Worm (Caenorhabditis elegans) whole organism, midembryonic: ENCODE results near the gene ooc-3.

Source experiments
- T22C8.4 ChIP-seq: fragments of 200-800 bp; sonication (Bioruptor generic); IDR thresholded peaks from 2 replicates; pipeline ENCODE4 v1.3.6; 2022; ENCODE audit warnings: missing genetic modification characterization, missing compliant biosample characterization
- cog-1 ChIP-seq: sonication (generic microtip); optimal IDR thresholded peaks from 2 replicates; lab custom pipeline; 2016; ENCODE audit warnings: missing genetic modification characterization, missing compliant biosample characterization
- flt-1 ChIP-seq: fragments of 200-800 bp; sonication (Bioruptor generic); IDR thresholded peaks from 2 replicates; pipeline ENCODE4 v1.3.6; 2022; ENCODE audit warnings: missing genetic modification characterization, missing compliant biosample characterization
- med-1 ChIP-seq: sonication (generic microtip); optimal IDR thresholded peaks from 2 replicates; lab custom pipeline; 2017; ENCODE audit warnings: missing genetic modification characterization, mild to moderate bottlenecking, missing compliant biosample characterization, antibody characterized with exemption, missing genetic modification reagents; ENCODE audit not compliant: insufficient read depth
- ref-1 ChIP-seq: fragments of 200-800 bp; sonication (Bioruptor generic); conservative IDR thresholded peaks from 2 replicates; pipeline ENCODE4 v1.3.6; 2022; ENCODE audit warnings: missing genetic modification reagents, missing genetic modification characterization, missing compliant biosample characterization
- tab-1 ChIP-seq: fragments of 200-800 bp; sonication (Bioruptor generic); IDR thresholded peaks from 2 replicates; pipeline ENCODE4 v1.3.6; 2022; ENCODE audit warnings: missing genetic modification characterization, missing compliant biosample characterization
- ztf-29 ChIP-seq: fragments of 200-800 bp; sonication (Bioruptor generic); IDR thresholded peaks from 2 replicates; pipeline ENCODE4 v1.3.6; 2022; ENCODE audit warnings: missing genetic modification reagents, missing genetic modification characterization, missing compliant biosample characterization

- no peak for TF ChIP-seq T22C8.4
- TF ChIP-seq flt-1, result no peak
- TF ChIP-seq ztf-29, result no peak
- TF ChIP-seq tab-1 (GFP tag; lab: Robert Waterston, UW), result no peak
- no peak for TF ChIP-seq ref-1 (GFP tag; lab: Robert Waterston, UW)
- no peak for TF ChIP-seq cog-1 (tag; lab: Kevin White, UChicago)
- TF ChIP-seq med-1 (GFP tag; lab: Kevin White, UChicago), result no peak
Measured at ce11 chrII:11501956-11502355, 6.8 kb upstream of the ooc-3 start.
